Worm (Caenorhabditis elegans): ENCODE results near the gene try-8.

DNA sequence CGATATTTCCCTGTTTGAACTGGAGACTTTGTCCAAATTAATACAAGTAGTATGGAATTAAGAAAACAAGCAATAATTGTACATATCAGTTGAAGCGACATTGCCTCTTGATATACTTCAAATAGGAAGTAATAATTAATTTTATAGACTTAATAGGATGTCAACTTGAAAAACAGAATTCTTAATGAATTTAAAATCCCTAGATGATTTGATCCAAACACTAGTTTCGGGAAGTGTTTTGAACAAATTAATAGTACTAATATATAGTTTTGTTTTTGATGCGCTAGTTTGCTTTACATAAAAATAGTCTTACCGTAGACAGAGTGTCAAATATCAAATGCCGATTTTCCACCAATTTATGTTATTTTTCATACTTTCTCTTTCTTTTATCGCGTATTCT is 24.3 kb upstream of the try-8 start, which contains the start of gene str-190:
- no peak for TF ChIP-seq duxl-1 (tag; optimal IDR thresholded peaks at IDR 0.05; ENCODE audit: poor library complexity)
- TF ChIP-seq nhr-11 (tag; optimal IDR thresholded peaks at IDR 0.05), result no peak
- no peak for TF ChIP-seq ceh-82 (tag; optimal IDR thresholded peaks at IDR 0.05)

All from whole organism, L4 larva.